Fruit fly (Drosophila melanogaster): Measurements from ENCODE around the gene qless.

qless gene

DNA sequence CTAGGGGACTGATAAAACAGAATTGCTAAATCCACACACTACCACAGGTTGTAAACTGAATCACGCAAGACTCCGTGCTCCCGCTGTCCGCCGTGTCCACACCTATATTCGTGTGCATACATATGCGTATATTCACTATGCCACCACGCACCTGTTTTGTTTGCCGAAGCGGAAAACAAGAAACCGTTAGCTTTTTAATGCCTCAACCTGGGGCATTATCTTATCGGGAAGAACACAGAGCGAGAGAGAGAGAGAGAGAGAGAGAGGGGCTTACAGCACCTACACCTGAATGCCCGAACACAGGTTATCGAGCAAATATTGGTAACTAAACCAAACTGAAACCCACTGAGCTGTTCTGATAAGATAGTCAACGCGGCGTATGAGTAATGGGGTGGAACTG, 57.8 kb downstream of the qless start:
- TF ChIP-seq h (GFP tag; optimal IDR thresholded peaks at IDR 0.05): peak; percentile 11
- no peak for TF ChIP-seq Abd-B (GFP tag; optimal IDR thresholded peaks at IDR 0.05)

DNA sequence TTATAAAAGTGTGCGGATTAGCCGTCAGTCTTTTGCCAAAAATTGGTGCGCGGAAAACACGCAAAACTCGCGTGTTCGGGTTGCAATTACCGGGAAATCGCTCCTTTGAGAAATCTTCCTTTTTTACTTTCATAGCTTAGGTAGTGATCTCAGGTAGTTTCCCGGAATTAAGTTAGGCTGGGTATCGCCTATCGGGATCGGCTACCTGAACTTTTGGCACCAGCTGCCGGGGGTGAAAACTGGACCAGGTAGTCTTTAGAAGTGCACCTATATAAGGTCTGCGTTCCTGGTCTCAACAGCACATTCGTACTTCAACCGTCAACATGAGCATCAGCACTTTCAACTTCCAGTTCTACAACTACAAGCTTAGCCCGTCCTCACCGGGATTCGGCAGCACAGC, 59.3 kb downstream of the qless start, which contains the start of gene bnk:
Gene bnk, plus strand, starts transcription at position 301 of the 400 bp plus-strand sequence.
- no peak for TF ChIP-seq CrebA (GFP tag; optimal IDR thresholded peaks at IDR 0.05; ENCODE audit: borderline replicate concordance)
- TF ChIP-seq Dif (GFP tag; optimal IDR thresholded peaks at IDR 0.05; ENCODE audit: partially characterized antibody): no peak
- TF ChIP-seq h (GFP tag; optimal IDR thresholded peaks at IDR 0.05): no peak
- TF ChIP-seq lola (GFP tag; optimal IDR thresholded peaks at IDR 0.05): no peak
- TF ChIP-seq OdsH (GFP tag; optimal IDR thresholded peaks at IDR 0.05): no peak
- TF ChIP-seq rgr (GFP tag; optimal IDR thresholded peaks at IDR 0.05): no peak
- no peak for TF ChIP-seq woc (GFP tag; optimal IDR thresholded peaks at IDR 0.05)
- no peak for TF ChIP-seq Jra (GFP tag; optimal IDR thresholded peaks at IDR 0.05)
- TF ChIP-seq Dfd (GFP tag; optimal IDR thresholded peaks at IDR 0.05): no peak
- TF ChIP-seq Mio (GFP tag; optimal IDR thresholded peaks at IDR 0.05): no peak
- TF ChIP-seq Hr78 (GFP tag; optimal IDR thresholded peaks at IDR 0.05): no peak
- TF ChIP-seq CG32264 (GFP tag; optimal IDR thresholded peaks at IDR 0.05): no peak
- no peak for TF ChIP-seq Myc (optimal IDR thresholded peaks at IDR 0.05)
- no peak for TF ChIP-seq Hnf4 (GFP tag; optimal IDR thresholded peaks at IDR 0.05)
- no peak for TF ChIP-seq br (GFP tag; optimal IDR thresholded peaks at IDR 0.05)
- no peak for TF ChIP-seq Sp1 (GFP tag; optimal IDR thresholded peaks at IDR 0.05)
